Fruit fly (Drosophila melanogaster) whole organism, adult: Measurements from ENCODE around the gene CG5390.

Experiments used
- CG1620 ChIP-seq: fragments of 200-800 bp; sonication (Bioruptor generic); optimal IDR thresholded peaks from 2 replicates; lab custom pipeline; 2016; ENCODE audit warnings: missing biosample characterization, missing genetic modification characterization
- CG33017 ChIP-seq: fragments of 200-800 bp; sonication (Bioruptor generic); optimal IDR thresholded peaks from 2 replicates; lab custom pipeline; 2018; ENCODE audit warnings: missing biosample characterization, mild to moderate bottlenecking, missing genetic modification characterization, moderate library complexity
- CG5204 ChIP-seq: fragments of 200-800 bp; sonication (Bioruptor generic); optimal IDR thresholded peaks from 2 replicates; lab custom pipeline; 2016; ENCODE audit warnings: missing biosample characterization, missing genetic modification characterization
- Crg-1 ChIP-seq: fragments of 200-800 bp; sonication (Bioruptor generic); optimal IDR thresholded peaks from 2 replicates; lab custom pipeline; 2016; ENCODE audit warnings: missing biosample characterization, missing genetic modification characterization
- Hr96 ChIP-seq: fragments of 200-800 bp; sonication (Bioruptor generic); optimal IDR thresholded peaks from 2 replicates; lab custom pipeline; 2016; ENCODE audit warnings: missing biosample characterization, missing genetic modification characterization
- Mnt ChIP-seq: fragments of 200-800 bp; sonication (Bioruptor generic); optimal IDR thresholded peaks from 2 replicates; lab custom pipeline; 2016; ENCODE audit warnings: missing biosample characterization, mild to moderate bottlenecking, missing genetic modification characterization
- bab1 ChIP-seq: fragments of 200-800 bp; sonication (Bioruptor generic); optimal IDR thresholded peaks from 3 replicates; lab custom pipeline; 2019; ENCODE audit warnings: missing biosample characterization, mild to moderate bottlenecking, missing genetic modification characterization, moderate library complexity
- cic ChIP-seq: fragments of 200-800 bp; sonication (Bioruptor generic); optimal IDR thresholded peaks from 2 replicates; lab custom pipeline; 2017; ENCODE audit warnings: missing biosample characterization, mild to moderate bottlenecking, missing genetic modification characterization, moderate library complexity
- cnc ChIP-seq, 2 experiments: fragments of >200 bp; optimal IDR thresholded peaks; 2 replicates each; lab custom pipeline; 2017

dm6 chr2L:10315888-10316287, 9.5 kb upstream of the CG5390 start:
- TF ChIP-seq Mnt (GFP tag; lab: Kevin White, UChicago) (no peak), Hr96 (GFP tag; lab: Kevin White, UChicago) (no peak), CG1620 (no peak), cic (GFP tag; lab: Kevin White, UChicago) (no peak), CG33017 (tag; lab: Kevin White, UChicago) (no peak), bab1 (GFP tag; lab: Kevin White, UChicago) (no peak), CG5204 (GFP tag; lab: Kevin White, UChicago) (no peak), Crg-1 (no peak), cnc (optimal IDR thresholded peaks at IDR 0.05; lab: Kevin White, UChicago) (no peak)
